Worm (Caenorhabditis elegans): ENCODE measurements around the gene F18E9.4.
A peak's percentile ranks its signal among the peaks of the same experiment; 100 is the strongest.

ce11 chrX:8602722-8603427 is 22.6 kb downstream of the F18E9.4 start:
- TF ChIP-seq ama-1 (optimal IDR thresholded peaks at IDR 0.05) (no peak), flt-1 (GFP tag; IDR thresholded peaks at IDR 0.05) (peak; percentile 14; the same call in 1 of the 2 replicates), tbx-11 (GFP tag; IDR thresholded peaks at IDR 0.05) (peak; percentile 80), sea-1 (GFP tag; conservative IDR thresholded peaks at IDR 0.05) (peak; percentile 74; the same call in 1 of the 2 replicates), tbx-37 (GFP tag; conservative IDR thresholded peaks at IDR 0.05) (peak; percentile 33; the same call in 1 of the 2 replicates), scrt-1 (GFP tag; IDR thresholded peaks at IDR 0.05) (peak; percentile 55; the same call in 1 of the 2 replicates), hmg-4 (GFP tag; optimal IDR thresholded peaks at IDR 0.05) (no peak), ets-7 (tag; optimal IDR thresholded peaks at IDR 0.05) (no peak), hnd-1 (tag; optimal IDR thresholded peaks at IDR 0.05) (peak; percentile 49), pes-1 (GFP tag; IDR thresholded peaks at IDR 0.05) (peak; percentile 38; the same call in 1 of the 2 replicates), F13C5.2 (tag; optimal IDR thresholded peaks at IDR 0.05) (no peak), ceh-36 (tag; optimal IDR thresholded peaks at IDR 0.05) (no peak)
